Fruit fly (Drosophila melanogaster): ENCODE measurements around the gene CG31689.
A peak's percentile ranks its signal among the peaks of the same experiment; 100 is the strongest.

The CG31689 gene

dm6 chr2L:2724459-2724858 lies 1.0 kb upstream of the CG31689 start (continued):
- TF ChIP-seq HLHmδ (GFP tag; optimal IDR thresholded peaks at IDR 0.05) = no peak
- peak; percentile 1 for TF ChIP-seq Med (GFP tag)
- no peak for TF ChIP-seq wor (GFP tag; IDR thresholded peaks at IDR 0.05)
- TF ChIP-seq CG11504 (tag; optimal IDR thresholded peaks at IDR 0.05) = peak; percentile 19
- no peak for TF ChIP-seq CG17359 (tag; optimal IDR thresholded peaks at IDR 0.05)
- TF ChIP-seq CG13123 (GFP tag; optimal IDR thresholded peaks at IDR 0.05) = no peak
- TF ChIP-seq CG18764 (GFP tag; optimal IDR thresholded peaks at IDR 0.05) = no peak
- no peak for TF ChIP-seq CG6813 (GFP tag; optimal IDR thresholded peaks at IDR 0.05)
- no peak for TF ChIP-seq dmrt99B (tag; optimal IDR thresholded peaks at IDR 0.05)
- no peak for TF ChIP-seq sens-2 (GFP tag; IDR thresholded peaks at IDR 0.05)
- TF ChIP-seq zfh1 (GFP tag; IDR thresholded peaks at IDR 0.05) = no peak
- no peak for TF ChIP-seq Dek (tag; optimal IDR thresholded peaks at IDR 0.05)
- peak; percentile 26 for TF ChIP-seq CG10979 (tag; optimal IDR thresholded peaks at IDR 0.05)
- peak; percentile 52; the same call in 1 of the 2 replicates for TF ChIP-seq Bgb (GFP tag; IDR thresholded peaks at IDR 0.05; ENCODE audit: partially characterized antibody)
- TF ChIP-seq pita (GFP tag; optimal IDR thresholded peaks at IDR 0.05) = peak; percentile 59
- peak; percentile 41; the same call in 1 of the 3 replicates for TF ChIP-seq knrl (GFP tag; IDR thresholded peaks at IDR 0.05; ENCODE audit: partially characterized antibody)
- TF ChIP-seq stwl (tag; optimal IDR thresholded peaks at IDR 0.05) = peak; percentile 63
- TF ChIP-seq ato (GFP tag; IDR thresholded peaks at IDR 0.05; ENCODE audit: partially characterized antibody) = no peak
- TF ChIP-seq Trl (optimal IDR thresholded peaks at IDR 0.05) = no peak
- no peak for TF ChIP-seq Trl (GFP tag; optimal IDR thresholded peaks at IDR 0.05)
- TF ChIP-seq CG14014 (GFP tag; IDR thresholded peaks at IDR 0.05) = no peak
- TF ChIP-seq row (GFP tag; IDR thresholded peaks at IDR 0.05) = peak; percentile 19; the same call in 1 of the 3 replicates
- TF ChIP-seq CG12659 (GFP tag; optimal IDR thresholded peaks at IDR 0.05) = no peak
- TF ChIP-seq CG11695 (GFP tag; IDR thresholded peaks at IDR 0.05) = no peak
- TF ChIP-seq twi (tag; optimal IDR thresholded peaks at IDR 0.05) = no peak
- TF ChIP-seq amos (GFP tag; IDR thresholded peaks at IDR 0.05; ENCODE audit: partially characterized antibody) = peak; percentile 44
- no peak for TF ChIP-seq Fer3 (tag; optimal IDR thresholded peaks at IDR 0.05)
- no peak for TF ChIP-seq lola (GFP tag; optimal IDR thresholded peaks at IDR 0.05)
- TF ChIP-seq Fer1 (GFP tag; optimal IDR thresholded peaks at IDR 0.05) = no peak
- no peak for TF ChIP-seq ewg (GFP tag; optimal IDR thresholded peaks at IDR 0.05)

- TF ChIP-seq pfk (GFP tag; optimal IDR thresholded peaks at IDR 0.05) (no peak), CG12769 (tag; optimal IDR thresholded peaks at IDR 0.05) (peak; percentile 87), Rfx (GFP tag; IDR thresholded peaks at IDR 0.05) (peak; percentile 47; the same call in 1 of the 2 replicates), sug (tag; optimal IDR thresholded peaks at IDR 0.05) (peak; percentile 26), CG34376 (GFP tag; optimal IDR thresholded peaks at IDR 0.05) (no peak), CG7963 (GFP tag; IDR thresholded peaks at IDR 0.05; ENCODE audit: partially characterized antibody) (0 out of 3 replicates have a peak, but pooled peaks have one; percentile 10), fd64A (GFP tag; optimal IDR thresholded peaks at IDR 0.05) (no peak), CG16815 (GFP tag; optimal IDR thresholded peaks at IDR 0.05) (no peak), CG31224 (GFP tag; IDR thresholded peaks at IDR 0.05) (peak; percentile 51), chinmo (GFP tag; IDR thresholded peaks at IDR 0.05; ENCODE audit: partially characterized antibody) (peak; percentile 78; the same call in 3 of the 4 replicates), CG6175 (GFP tag; IDR thresholded peaks at IDR 0.05) (0 out of 3 replicates have a peak, but pooled peaks have one; percentile 32), CG13894 (tag; optimal IDR thresholded peaks at IDR 0.05) (peak; percentile 97), CG8290 (GFP tag; optimal IDR thresholded peaks at IDR 0.05) (no peak), CG8290 (tag; optimal IDR thresholded peaks at IDR 0.05) (peak in 1 of 2 experiments; percentile 2), rib (GFP tag; IDR thresholded peaks at IDR 0.05) (peak; percentile 74; the same call in 1 of the 2 replicates), crol (GFP tag; IDR thresholded peaks at IDR 0.05) (peak; percentile 69), sr (GFP tag; IDR thresholded peaks at IDR 0.05) (0 out of 3 replicates have a peak, but pooled peaks have one; percentile 3), CG3847 (GFP tag; IDR thresholded peaks at IDR 0.05) (0 out of 2 replicates have a peak, but pooled peaks have one; percentile 21), Med (GFP tag) (peak; percentile 48), row (GFP tag; IDR thresholded peaks at IDR 0.05) (0 out of 3 replicates have a peak, but pooled peaks have one; percentile 7), ci (GFP tag; IDR thresholded peaks at IDR 0.05) (0 out of 3 replicates have a peak, but pooled peaks have one; percentile 33), CG3065 (GFP tag; optimal IDR thresholded peaks at IDR 0.05) (no peak), mirr (GFP tag; optimal IDR thresholded peaks at IDR 0.05) (peak; percentile 38)
These were observed 1.9 kb downstream of the CG31689 start for dm6 chr2L:2727364-2727763.

Data from whole organism, embryonic.